Fruit fly (Drosophila melanogaster) whole organism, embryonic: ENCODE measurements around the gene osp.

Experiments used
- Ada2b ChIP-seq: fragments of 200-800 bp; sonication (Bioruptor generic); IDR thresholded peaks from 2 replicates; pipeline ENCODE4 v1.3.6; 2022; ENCODE audit warnings: missing biosample characterization, missing genetic modification characterization
- Asciz ChIP-seq: fragments of 200-800 bp; sonication (Bioruptor generic); optimal IDR thresholded peaks from 2 replicates; lab custom pipeline; 2017; ENCODE audit warnings: missing biosample characterization, mild to moderate bottlenecking, missing genetic modification characterization, missing genetic modification reagents
- Atf3 ChIP-seq: fragments of 200-800 bp; sonication (Bioruptor generic); optimal IDR thresholded peaks from 3 replicates; lab custom pipeline; 2016; ENCODE audit warnings: missing biosample characterization, missing genetic modification characterization
- Atf6 ChIP-seq: fragments of 200-800 bp; sonication (Bioruptor generic); IDR thresholded peaks from 2 replicates; pipeline ENCODE4 v1.3.6; 2022; ENCODE audit warnings: missing biosample characterization, missing genetic modification characterization
- CG10147 ChIP-seq: fragments of 200-800 bp; sonication (Bioruptor generic); optimal IDR thresholded peaks from 2 replicates; lab custom pipeline; 2019; ENCODE audit warnings: missing biosample characterization, mild to moderate bottlenecking, missing genetic modification characterization, moderate library complexity
- CG10979 ChIP-seq: fragments of 200-800 bp; sonication (Bioruptor generic); optimal IDR thresholded peaks from 2 replicates; lab custom pipeline; 2018; ENCODE audit warnings: missing biosample characterization, mild to moderate bottlenecking, missing genetic modification characterization, moderate library complexity
- CG11093 ChIP-seq: fragments of 200-800 bp; sonication (Bioruptor generic); IDR thresholded peaks from 3 replicates; pipeline ENCODE4 v1.3.6; 2022; ENCODE audit warnings: missing biosample characterization, missing genetic modification characterization
- CG13296 ChIP-seq: fragments of 200-800 bp; sonication (Bioruptor generic); optimal IDR thresholded peaks from 3 replicates; lab custom pipeline; 2018; ENCODE audit warnings: missing biosample characterization, mild to moderate bottlenecking, missing genetic modification characterization
- CG15073 ChIP-seq: fragments of 200-800 bp; sonication (Bioruptor generic); optimal IDR thresholded peaks from 2 replicates; lab custom pipeline; 2016; ENCODE audit warnings: missing biosample characterization, missing genetic modification characterization
- CG15514 ChIP-seq: fragments of 200-800 bp; sonication (Bioruptor generic); optimal IDR thresholded peaks from 3 replicates; lab custom pipeline; 2017; ENCODE audit warnings: missing biosample characterization, missing genetic modification characterization, mild to moderate bottlenecking, moderate library complexity, missing genetic modification reagents
- CG1602 ChIP-seq: fragments of 200-800 bp; sonication (Bioruptor generic); optimal IDR thresholded peaks from 3 replicates; lab custom pipeline; 2016; ENCODE audit warnings: missing biosample characterization, missing genetic modification characterization
- CG1603 ChIP-seq: fragments of 200-800 bp; sonication (Bioruptor generic); optimal IDR thresholded peaks from 2 replicates; lab custom pipeline; 2019; ENCODE audit warnings: missing biosample characterization, mild to moderate bottlenecking, missing genetic modification characterization, moderate library complexity
- CG17385 ChIP-seq: fragments of 200-800 bp; sonication (Bioruptor generic); optimal IDR thresholded peaks from 3 replicates; lab custom pipeline; 2018; ENCODE audit warnings: missing biosample characterization, mild to moderate bottlenecking, missing genetic modification characterization
- CG17612 ChIP-seq: fragments of 200-800 bp; sonication (Bioruptor generic); IDR thresholded peaks from 2 replicates; pipeline ENCODE4 v1.3.6; 2022; ENCODE audit warnings: missing biosample characterization, missing genetic modification characterization
- CG17912 ChIP-seq: fragments of 200-800 bp; sonication (Bioruptor generic); optimal IDR thresholded peaks from 2 replicates; lab custom pipeline; 2018; ENCODE audit warnings: missing biosample characterization, mild to moderate bottlenecking, missing genetic modification characterization
- CG2202 ChIP-seq: fragments of 200-800 bp; sonication (Bioruptor generic); optimal IDR thresholded peaks from 2 replicates; lab custom pipeline; 2018; ENCODE audit warnings: missing biosample characterization, mild to moderate bottlenecking, missing genetic modification characterization
- CG3163 ChIP-seq: fragments of 200-800 bp; sonication (Bioruptor generic); optimal IDR thresholded peaks from 3 replicates; lab custom pipeline; 2016; ENCODE audit warnings: missing biosample characterization, missing genetic modification characterization
- CG3838 ChIP-seq: fragments of 200-800 bp; sonication (Bioruptor generic); optimal IDR thresholded peaks from 3 replicates; lab custom pipeline; 2016; ENCODE audit warnings: missing biosample characterization, missing genetic modification characterization
- CG4282 ChIP-seq: fragments of 200-800 bp; sonication (Bioruptor generic); optimal IDR thresholded peaks from 2 replicates; lab custom pipeline; 2016; ENCODE audit warnings: missing biosample characterization, missing genetic modification characterization
- CG4424 ChIP-seq: fragments of 200-800 bp; sonication (Bioruptor generic); optimal IDR thresholded peaks from 3 replicates; lab custom pipeline; 2016; ENCODE audit warnings: missing biosample characterization, missing genetic modification characterization
- CG5245 ChIP-seq: fragments of 200-800 bp; sonication (Bioruptor generic); optimal IDR thresholded peaks from 3 replicates; lab custom pipeline; 2016; ENCODE audit warnings: missing biosample characterization, missing genetic modification characterization
- CG6689 ChIP-seq: fragments of 200-800 bp; sonication (Bioruptor generic); IDR thresholded peaks from 2 replicates; pipeline ENCODE4 v1.3.6; 2022; ENCODE audit warnings: missing biosample characterization, missing genetic modification characterization
- CG9727 ChIP-seq: fragments of 200-800 bp; sonication (Bioruptor generic); optimal IDR thresholded peaks from 3 replicates; lab custom pipeline; 2017; ENCODE audit warnings: missing biosample characterization, mild to moderate bottlenecking, missing genetic modification characterization
- Camta ChIP-seq: fragments of 200-800 bp; sonication (Bioruptor generic); optimal IDR thresholded peaks from 2 replicates; lab custom pipeline; 2016; ENCODE audit warnings: missing biosample characterization, missing genetic modification characterization
- Doc2 ChIP-seq: fragments of 200-800 bp; sonication (Bioruptor generic); IDR thresholded peaks from 2 replicates; pipeline ENCODE4 v1.3.6; 2022; ENCODE audit warnings: missing biosample characterization, missing genetic modification characterization
- HLH4C ChIP-seq: fragments of 200-800 bp; sonication (Bioruptor generic); IDR thresholded peaks from 3 replicates; pipeline ENCODE4 v1.3.6; 2022; ENCODE audit warnings: missing biosample characterization, missing genetic modification characterization; ENCODE audit not compliant: partially characterized antibody
- Hand ChIP-seq: fragments of 200-800 bp; sonication (Bioruptor generic); optimal IDR thresholded peaks from 2 replicates; lab custom pipeline; 2017; ENCODE audit warnings: mild to moderate bottlenecking, missing biosample characterization, missing genetic modification reagents, missing genetic modification characterization
- Hey ChIP-seq: fragments of 200-800 bp; sonication (Bioruptor generic); optimal IDR thresholded peaks from 3 replicates; lab custom pipeline; 2018; ENCODE audit warnings: missing biosample characterization, mild to moderate bottlenecking, missing genetic modification characterization
- MESR4 ChIP-seq: fragments of 200-800 bp; sonication (Bioruptor generic); optimal IDR thresholded peaks from 2 replicates; lab custom pipeline; 2018; ENCODE audit warnings: missing biosample characterization, mild to moderate bottlenecking, missing genetic modification characterization, moderate library complexity
- Rfx ChIP-seq: fragments of 200-800 bp; sonication (Bioruptor generic); IDR thresholded peaks from 2 replicates; pipeline ENCODE4 v1.3.6; 2022; ENCODE audit warnings: missing biosample characterization, missing genetic modification characterization
- Taf1 ChIP-seq: fragments of 200-800 bp; sonication (Bioruptor generic); IDR thresholded peaks from 2 replicates; pipeline ENCODE4 v1.3.6; 2022; ENCODE audit warnings: missing biosample characterization, missing genetic modification characterization
- bab2 ChIP-seq: fragments of 200-800 bp; sonication (Bioruptor generic); optimal IDR thresholded peaks from 2 replicates; lab custom pipeline; 2016; ENCODE audit warnings: missing biosample characterization, missing genetic modification characterization
- chif ChIP-seq, 2 experiments: fragments of 200-800 bp; sonication (Bioruptor generic); optimal IDR thresholded peaks; 3 replicates each; lab custom pipeline; 2016; ENCODE audit warnings: missing biosample characterization in 2 of 2, missing genetic modification characterization in 2 of 2
- chinmo ChIP-seq: fragments of 200-800 bp; sonication (Bioruptor generic); IDR thresholded peaks from 4 replicates; pipeline ENCODE4 v1.3.6; 2022; ENCODE audit warnings: missing biosample characterization, missing genetic modification characterization; ENCODE audit not compliant: partially characterized antibody
- crc ChIP-seq: fragments of 200-800 bp; sonication (Bioruptor generic); optimal IDR thresholded peaks from 2 replicates; lab custom pipeline; 2016; ENCODE audit warnings: missing biosample characterization, missing genetic modification characterization
- da ChIP-seq: fragments of 200-800 bp; sonication (Bioruptor generic); optimal IDR thresholded peaks from 2 replicates; lab custom pipeline; 2016; ENCODE audit warnings: missing biosample characterization, missing genetic modification characterization
- dati ChIP-seq: fragments of 200-800 bp; sonication (Bioruptor generic); IDR thresholded peaks from 2 replicates; pipeline ENCODE4 v1.3.6; 2022; ENCODE audit warnings: missing biosample characterization, missing genetic modification characterization
- gro ChIP-seq: fragments of 200-800 bp; sonication (Bioruptor generic); optimal IDR thresholded peaks from 2 replicates; lab custom pipeline; 2016; ENCODE audit warnings: missing biosample characterization, missing genetic modification characterization
- kah ChIP-seq: fragments of 200-800 bp; sonication (Bioruptor generic); optimal IDR thresholded peaks from 2 replicates; lab custom pipeline; 2018; ENCODE audit warnings: missing biosample characterization, mild to moderate bottlenecking, missing genetic modification characterization
- kni ChIP-seq: fragments of 200-800 bp; sonication (Bioruptor generic); optimal IDR thresholded peaks from 3 replicates; lab custom pipeline; 2017; ENCODE audit warnings: mild to moderate bottlenecking, missing biosample characterization, missing genetic modification reagents, missing genetic modification characterization
- lilli ChIP-seq: fragments of 200-800 bp; sonication (Bioruptor generic); optimal IDR thresholded peaks from 3 replicates; lab custom pipeline; 2016; ENCODE audit warnings: missing biosample characterization, missing genetic modification characterization
- lov ChIP-seq, 2 experiments: fragments of 200-800 bp in 1 of 2; fragments of >200 bp in 1 of 2; sonication (Bioruptor generic) in 1 of 2; IDR thresholded peaks in 1 of 2; optimal IDR thresholded peaks in 1 of 2; 2 replicates in 1 of 2; 3 replicates in 1 of 2; pipeline versions ENCODE4 v1.3.6 to Lab custom; 2017 to 2022; ENCODE audit warnings: missing biosample characterization in 1 of 2, missing genetic modification characterization in 1 of 2
- mld ChIP-seq: fragments of 200-800 bp; sonication (Bioruptor generic); IDR thresholded peaks from 3 replicates; pipeline ENCODE4 v1.3.6; 2022; ENCODE audit warnings: missing biosample characterization, missing genetic modification characterization; ENCODE audit not compliant: partially characterized antibody
- nmo ChIP-seq: fragments of 200-800 bp; sonication (Bioruptor generic); optimal IDR thresholded peaks from 2 replicates; lab custom pipeline; 2018; ENCODE audit warnings: missing biosample characterization, mild to moderate bottlenecking, missing genetic modification characterization, moderate library complexity
- ro ChIP-seq: fragments of 200-800 bp; sonication (Bioruptor generic); IDR thresholded peaks from 2 replicates; pipeline ENCODE4 v1.3.6; 2022; ENCODE audit warnings: missing biosample characterization, missing genetic modification characterization
- sna ChIP-seq: fragments of 200-800 bp; sonication (Bioruptor generic); IDR thresholded peaks from 2 replicates; pipeline ENCODE4 v1.3.6; 2022; ENCODE audit warnings: missing biosample characterization, missing genetic modification characterization; ENCODE audit not compliant: partially characterized antibody
- tna ChIP-seq: fragments of 200-800 bp; sonication (Bioruptor generic); IDR thresholded peaks from 2 replicates; pipeline ENCODE4 v1.3.6; 2022; ENCODE audit warnings: missing biosample characterization, missing genetic modification characterization; ENCODE audit not compliant: partially characterized antibody
- ttk ChIP-seq: fragments of 200-800 bp; sonication (Bioruptor generic); IDR thresholded peaks from 2 replicates; pipeline ENCODE4 v2.1.2; 2022; ENCODE audit warnings: missing biosample characterization, missing genetic modification characterization
- zen2 ChIP-seq: fragments of 200-800 bp; sonication (Bioruptor generic); IDR thresholded peaks from 3 replicates; pipeline ENCODE4 v1.3.6; 2022; ENCODE audit warnings: missing biosample characterization, missing genetic modification characterization; ENCODE audit not compliant: partially characterized antibody

Gene osp

DNA sequence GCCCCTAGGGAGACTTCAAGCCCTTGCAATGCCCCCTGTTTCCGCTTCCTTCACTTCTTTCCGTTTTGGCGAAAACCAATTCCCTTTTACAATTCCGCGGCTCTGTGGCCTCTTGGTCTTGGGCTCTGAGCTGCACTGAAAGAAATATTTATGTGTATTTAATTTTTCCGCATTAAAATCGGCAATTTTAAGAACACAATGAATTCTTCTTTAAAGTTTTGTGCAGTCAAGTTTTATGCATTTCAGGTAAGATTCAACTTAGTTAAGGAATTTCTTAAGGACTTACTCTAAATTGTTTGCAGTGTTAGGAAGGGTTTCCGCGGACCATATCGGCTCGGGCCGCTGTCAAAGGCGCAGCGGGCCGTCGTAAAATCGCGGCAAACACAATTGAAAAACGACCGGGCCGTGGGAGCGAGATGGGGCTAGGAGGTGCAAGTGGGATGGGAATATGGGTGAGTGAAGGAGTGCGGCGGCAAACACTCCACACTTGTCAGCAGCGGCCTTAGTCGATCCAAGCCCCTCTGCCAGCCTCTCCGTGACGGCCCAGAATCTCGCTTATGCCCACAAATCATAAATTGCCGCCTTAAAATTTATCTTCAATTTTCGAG is 136.9 kb downstream of the osp start:
- TF ChIP-seq lov (optimal IDR thresholded peaks at IDR 0.05; lab: Kevin White, UChicago) = no peak
- TF ChIP-seq lov (GFP tag; IDR thresholded peaks at IDR 0.05; lab: Robert Waterston, UW) = peak; percentile 63; the same call in 1 of the 3 replicates
- TF ChIP-seq CG13296 (GFP tag; lab: Kevin White, UChicago) = no peak
- TF ChIP-seq Rfx (GFP tag; lab: Robert Waterston, UW) = no peak
- no peak for TF ChIP-seq CG17612 (GFP tag; lab: Robert Waterston, UW)
- TF ChIP-seq Doc2 (GFP tag; lab: Robert Waterston, UW) = no peak
- peak; percentile 65 for TF ChIP-seq CG10147 (GFP tag; lab: Kevin White, UChicago)
- no peak for TF ChIP-seq chinmo (GFP tag; lab: Robert Waterston, UW)
- TF ChIP-seq mld (GFP tag; lab: Robert Waterston, UW) = no peak
- peak; percentile 57 for TF ChIP-seq Camta (GFP tag; lab: Kevin White, UChicago)
- TF ChIP-seq CG3163 = peak; percentile 14
- TF ChIP-seq tna (GFP tag; lab: Robert Waterston, UW) = no peak
- peak; percentile 33 for TF ChIP-seq CG3838 (GFP tag; lab: Kevin White, UChicago)
- TF ChIP-seq CG11093 = no peak
- no peak for TF ChIP-seq ttk (GFP tag; lab: Robert Waterston, UW)
- TF ChIP-seq lilli (GFP tag; lab: Kevin White, UChicago) = peak; percentile 65
- peak; percentile 70 for TF ChIP-seq CG10979 (tag; lab: Kevin White, UChicago)
- peak; percentile 45 for TF ChIP-seq CG15073 (GFP tag; lab: Kevin White, UChicago)
- no peak for TF ChIP-seq Taf1 (GFP tag; lab: Robert Waterston, UW)
- peak; percentile 70 for TF ChIP-seq bab2
- TF ChIP-seq chif (GFP tag; optimal IDR thresholded peaks at IDR 0.05; lab: Kevin White, UChicago) = peak; percentile 66 to 82
- peak; percentile 67 for TF ChIP-seq nmo (GFP tag; lab: Kevin White, UChicago)
- peak; percentile 85 for TF ChIP-seq CG9727 (GFP tag; lab: Kevin White, UChicago)
- peak; percentile 35 for TF ChIP-seq Atf3 (GFP tag; lab: Kevin White, UChicago)
- peak; percentile 74 for TF ChIP-seq CG5245 (GFP tag; lab: Kevin White, UChicago)
- TF ChIP-seq MESR4 (GFP tag; lab: Kevin White, UChicago) = no peak
- TF ChIP-seq zen2 (GFP tag; lab: Robert Waterston, UW) = no peak
- TF ChIP-seq CG15514 (GFP tag; lab: Kevin White, UChicago) = peak; percentile 14
- peak; percentile 72 for TF ChIP-seq CG2202
- 0 out of 2 replicates have a peak, but pooled peaks have one; percentile 15 for TF ChIP-seq Ada2b
- TF ChIP-seq dati (GFP tag; lab: Robert Waterston, UW) = no peak
- TF ChIP-seq Atf6 (GFP tag; lab: Robert Waterston, UW) = peak; percentile 28; the same call in 1 of the 2 replicates
- 0 out of 3 replicates have a peak, but pooled peaks have one; percentile 26 for TF ChIP-seq HLH4C (GFP tag; lab: Robert Waterston, UW)
- no peak for TF ChIP-seq da (GFP tag; lab: Kevin White, UChicago)
- TF ChIP-seq kah = no peak
- TF ChIP-seq CG1603 (tag; lab: Kevin White, UChicago) = peak; percentile 80
- TF ChIP-seq CG6689 (GFP tag; lab: Robert Waterston, UW) = peak; percentile 59
- no peak for TF ChIP-seq CG4282 (GFP tag; lab: Kevin White, UChicago)
- peak; percentile 57 for TF ChIP-seq CG1602 (GFP tag; lab: Kevin White, UChicago)
- peak; percentile 42 for TF ChIP-seq Hand (GFP tag; lab: Kevin White, UChicago)
- TF ChIP-seq gro = no peak
- no peak for TF ChIP-seq CG17912 (GFP tag; lab: Kevin White, UChicago)
- no peak for TF ChIP-seq kni
- no peak for TF ChIP-seq Hey (tag; lab: Kevin White, UChicago)
- no peak for TF ChIP-seq sna
- TF ChIP-seq ro (GFP tag; lab: Robert Waterston, UW) = no peak
- TF ChIP-seq crc (GFP tag; lab: Kevin White, UChicago) = peak; percentile 47
- TF ChIP-seq CG17385 (GFP tag; lab: Kevin White, UChicago) = peak; percentile 21
- peak; percentile 63 for TF ChIP-seq CG4424 (GFP tag; lab: Kevin White, UChicago)
- TF ChIP-seq Asciz (GFP tag; lab: Kevin White, UChicago) = peak; percentile 22
